Fruit fly (Drosophila melanogaster): Measurements from ENCODE around the gene CG6418.

CG6418 gene

dm6 chr3L:10843273-10843672, 35.6 kb downstream of the CG6418 start (continued):
- TF ChIP-seq Hr78 (GFP tag; optimal IDR thresholded peaks at IDR 0.05) (peak in 1 of 2 experiments; percentile 18), mld (GFP tag; IDR thresholded peaks at IDR 0.05; ENCODE audit: partially characterized antibody) (no peak), CG9609 (GFP tag; optimal IDR thresholded peaks at IDR 0.05) (no peak), Ssrp (tag; optimal IDR thresholded peaks at IDR 0.05) (peak; percentile 76), gcm (GFP tag; optimal IDR thresholded peaks at IDR 0.05) (peak; percentile 39), CG2712 (tag; optimal IDR thresholded peaks at IDR 0.05) (peak; percentile 87), Lpt (GFP tag; optimal IDR thresholded peaks at IDR 0.05) (no peak), ranshi (GFP tag; IDR thresholded peaks at IDR 0.05) (0 out of 2 replicates have a peak, but pooled peaks have one; percentile 39), Usf (GFP tag; optimal IDR thresholded peaks at IDR 0.05) (peak; percentile 17), Antp (GFP tag; optimal IDR thresholded peaks at IDR 0.05) (no peak), Ptx1 (GFP tag; IDR thresholded peaks at IDR 0.05) (peak; percentile 47; the same call in 1 of the 2 replicates), Hey (tag; optimal IDR thresholded peaks at IDR 0.05) (no peak), sob (GFP tag; IDR thresholded peaks at IDR 0.05) (no peak), ash1 (GFP tag; optimal IDR thresholded peaks at IDR 0.05) (no peak), twi (tag; optimal IDR thresholded peaks at IDR 0.05) (peak; percentile 56), Dek (tag; optimal IDR thresholded peaks at IDR 0.05) (no peak), Mes4 (GFP tag; optimal IDR thresholded peaks at IDR 0.05) (no peak), CG7839 (tag; optimal IDR thresholded peaks at IDR 0.05) (peak; percentile 77), Xbp1 (GFP tag; optimal IDR thresholded peaks at IDR 0.05) (peak; percentile 43), CG1233 (GFP tag; optimal IDR thresholded peaks at IDR 0.05) (peak; percentile 11), h (optimal IDR thresholded peaks at IDR 0.05) (no peak), CG1792 (GFP tag; optimal IDR thresholded peaks at IDR 0.05) (no peak), chm (GFP tag; IDR thresholded peaks at IDR 0.05) (no peak), sr (GFP tag; IDR thresholded peaks at IDR 0.05) (no peak), Dbx (GFP tag; IDR thresholded peaks at IDR 0.05) (no peak), CG15601 (tag; optimal IDR thresholded peaks at IDR 0.05) (peak; percentile 79), CoRest (tag; optimal IDR thresholded peaks at IDR 0.05) (peak; percentile 77), Ets65A (GFP tag) (no peak), ewg (GFP tag; optimal IDR thresholded peaks at IDR 0.05) (peak; percentile 44), crol (GFP tag; IDR thresholded peaks at IDR 0.05) (no peak), CG33213 (GFP tag; optimal IDR thresholded peaks at IDR 0.05) (no peak), zfh2 (GFP tag; optimal IDR thresholded peaks at IDR 0.05) (no peak), CG8924 (tag; optimal IDR thresholded peaks at IDR 0.05) (peak; percentile 79), CG34422 (GFP tag; IDR thresholded peaks at IDR 0.05) (no peak), tx (GFP tag; optimal IDR thresholded peaks at IDR 0.05) (no peak), CG18764 (GFP tag; optimal IDR thresholded peaks at IDR 0.05) (peak; percentile 0), Jarid2 (GFP tag; optimal IDR thresholded peaks at IDR 0.05) (peak; percentile 7), Hr39 (optimal IDR thresholded peaks at IDR 0.05) (no peak), slou (GFP tag; optimal IDR thresholded peaks at IDR 0.05) (no peak), Side (GFP tag; optimal IDR thresholded peaks at IDR 0.05) (no peak), CG13123 (GFP tag; optimal IDR thresholded peaks at IDR 0.05) (no peak), aop (GFP tag; IDR thresholded peaks at IDR 0.05) (no peak), gro (GFP tag; optimal IDR thresholded peaks at IDR 0.05) (no peak), pum (GFP tag; optimal IDR thresholded peaks at IDR 0.05) (no peak), bigmax (GFP tag; optimal IDR thresholded peaks at IDR 0.05) (no peak), CG17186 (GFP tag; optimal IDR thresholded peaks at IDR 0.05) (peak; percentile 5), CG31441 (GFP tag; IDR thresholded peaks at IDR 0.05) (peak; percentile 78), CG1529 (GFP tag; optimal IDR thresholded peaks at IDR 0.05) (peak; percentile 73), HLH4C (GFP tag; IDR thresholded peaks at IDR 0.05; ENCODE audit: partially characterized antibody) (no peak), fd102C (GFP tag; optimal IDR thresholded peaks at IDR 0.05) (no peak), pros (GFP tag; optimal IDR thresholded peaks at IDR 0.05) (no peak), CG5953 (GFP tag; IDR thresholded peaks at IDR 0.05) (no peak), ftz-f1 (GFP tag; optimal IDR thresholded peaks at IDR 0.05) (no peak)
